Worm (Caenorhabditis elegans) whole organism, L4/young adult: Measurements from ENCODE around the gene K09C6.8.
"Not testable (repeated sequence)": the region's sequence is repeated elsewhere in the genome, so short reads cannot be mapped to it uniquely, and the experiment has no call there.

Experiments used
- W03F9.2 ChIP-seq: fragments of 150-350 bp; optimal IDR thresholded peaks from 2 replicates; lab custom pipeline; 2014; ENCODE audit warnings: missing biosample characterization, missing genetic modification characterization
- dao-5 ChIP-seq: sonication (generic microtip); optimal IDR thresholded peaks from 2 replicates; lab custom pipeline; 2016; ENCODE audit warnings: missing genotype, missing genetic modification characterization, moderate library complexity, missing compliant biosample characterization
- him-1 ChIP-seq: sonication (generic microtip); optimal IDR thresholded peaks from 2 replicates; lab custom pipeline; 2016; ENCODE audit warnings: missing genotype, missing genetic modification reagents, missing genetic modification characterization, missing compliant biosample characterization

The K09C6.8 gene

ce11 chrV:852184-852583 is 9.2 kb upstream of the K09C6.8 start, which contains the start of gene K09C6.3:
Gene K09C6.3 (plus strand): TSS chrV:852484.
- TF ChIP-seq him-1 (tag; lab: Kevin White, UChicago): no peak
- TF ChIP-seq dao-5: no peak
- TF ChIP-seq W03F9.2 (tag; lab: Kevin White, UChicago): no peak

- no peak for TF ChIP-seq him-1 (tag; lab: Kevin White, UChicago)
- no peak for TF ChIP-seq dao-5
- no peak for TF ChIP-seq W03F9.2 (tag; lab: Kevin White, UChicago)
These were observed 6.5 kb upstream of the K09C6.8 start, which contains the start of gene srbc-12 for ce11 chrV:849512-849911. Gene srbc-12 (plus strand): TSS chrV:849812.

ce11 chrV:849042-849441 is 6.0 kb upstream of the K09C6.8 start:
- no peak for TF ChIP-seq dao-5
- no peak for TF ChIP-seq W03F9.2 (tag; lab: Kevin White, UChicago)
- TF ChIP-seq him-1 (tag; lab: Kevin White, UChicago): no peak

ce11 chrV:847521-847920 is 4.5 kb upstream of the K09C6.8 start, which contains the start of gene srbc-13:
Gene srbc-13 (plus strand): TSS chrV:847821.
- TF ChIP-seq W03F9.2 (tag; lab: Kevin White, UChicago) (no peak), him-1 (tag; lab: Kevin White, UChicago) (no peak), dao-5 (no peak)

- TF ChIP-seq dao-5: no peak
- no peak for TF ChIP-seq him-1 (tag; lab: Kevin White, UChicago)
- TF ChIP-seq W03F9.2 (tag; lab: Kevin White, UChicago): no peak
These were observed 407 bp downstream of the K09C6.8 start for ce11 chrV:842611-843010.

- TF ChIP-seq him-1 (tag; lab: Kevin White, UChicago); dao-5; W03F9.2 (tag; lab: Kevin White, UChicago): not testable (repeated sequence)
These were observed 4.0 kb downstream of the K09C6.8 start, which contains the start of the genes K09C6.7 and K09C6.10 for ce11 chrV:838984-839471. Gene K09C6.7 (minus strand): TSS chrV:839084. Gene K09C6.10 (plus strand): TSS chrV:839421.

ce11 chrV:833368-833767 is 9.7 kb downstream of the K09C6.8 start, which contains the start of gene F41H8.1:
Gene F41H8.1 (plus strand): TSS chrV:833668.
- TF ChIP-seq him-1 (tag; lab: Kevin White, UChicago) (no peak), W03F9.2 (tag; lab: Kevin White, UChicago) (no peak), dao-5 (no peak)

ce11 chrV:826097-826496 is 16.9 kb downstream of the K09C6.8 start, which contains the start of gene F41H8.2:
Gene F41H8.2 (plus strand): TSS chrV:826397.
- TF ChIP-seq W03F9.2 (tag; lab: Kevin White, UChicago): no peak
- TF ChIP-seq dao-5: no peak
- TF ChIP-seq him-1 (tag; lab: Kevin White, UChicago): no peak

- TF ChIP-seq him-1 (tag; lab: Kevin White, UChicago); dao-5; W03F9.2 (tag; lab: Kevin White, UChicago): not testable (repeated sequence)
These were observed 20.1 kb downstream of the K09C6.8 start, which contains the start of gene srx-31 for ce11 chrV:822922-823321. Gene srx-31 (minus strand): TSS chrV:823022.

- not testable (repeated sequence) for TF ChIP-seq dao-5; him-1 (tag; lab: Kevin White, UChicago); W03F9.2 (tag; lab: Kevin White, UChicago)
These were observed 22.4 kb downstream of the K09C6.8 start, which contains the start of gene srx-32 for ce11 chrV:820629-821028. Gene srx-32 (minus strand): TSS chrV:820729.

- no peak for TF ChIP-seq W03F9.2 (tag; lab: Kevin White, UChicago)
- no peak for TF ChIP-seq dao-5
- TF ChIP-seq him-1 (tag; lab: Kevin White, UChicago): no peak
These were observed 25.8 kb downstream of the K09C6.8 start, which contains the start of gene R13D11.1 for ce11 chrV:817182-817581. Gene R13D11.1 (plus strand): TSS chrV:817482.

- no peak for TF ChIP-seq him-1 (tag; lab: Kevin White, UChicago)
- TF ChIP-seq dao-5: no peak
- no peak for TF ChIP-seq W03F9.2 (tag; lab: Kevin White, UChicago)
These were observed 28.3 kb downstream of the K09C6.8 start, which contains the start of gene R13D11.3 for ce11 chrV:814716-815115. Gene R13D11.3 (plus strand): TSS chrV:815016.

ce11 chrV:813101-813500 is 29.9 kb downstream of the K09C6.8 start, which contains the start of gene R13D11.10:
Gene R13D11.10 (minus strand): TSS chrV:813201.
- TF ChIP-seq dao-5 (no peak), W03F9.2 (tag; lab: Kevin White, UChicago) (no peak), him-1 (tag; lab: Kevin White, UChicago) (no peak)

- TF ChIP-seq W03F9.2 (tag; lab: Kevin White, UChicago) (no peak), him-1 (tag; lab: Kevin White, UChicago) (no peak), dao-5 (no peak)
These were observed 32.6 kb downstream of the K09C6.8 start, which contains the start of gene R13D11.4 for ce11 chrV:810281-810862. Gene R13D11.4 (plus strand): TSS chrV:810812.
